Fruit fly (Drosophila melanogaster): ENCODE data around the gene CG12236.
A peak's percentile ranks its signal among the peaks of the same experiment; 100 is the strongest.

Gene CG12236

DNA sequence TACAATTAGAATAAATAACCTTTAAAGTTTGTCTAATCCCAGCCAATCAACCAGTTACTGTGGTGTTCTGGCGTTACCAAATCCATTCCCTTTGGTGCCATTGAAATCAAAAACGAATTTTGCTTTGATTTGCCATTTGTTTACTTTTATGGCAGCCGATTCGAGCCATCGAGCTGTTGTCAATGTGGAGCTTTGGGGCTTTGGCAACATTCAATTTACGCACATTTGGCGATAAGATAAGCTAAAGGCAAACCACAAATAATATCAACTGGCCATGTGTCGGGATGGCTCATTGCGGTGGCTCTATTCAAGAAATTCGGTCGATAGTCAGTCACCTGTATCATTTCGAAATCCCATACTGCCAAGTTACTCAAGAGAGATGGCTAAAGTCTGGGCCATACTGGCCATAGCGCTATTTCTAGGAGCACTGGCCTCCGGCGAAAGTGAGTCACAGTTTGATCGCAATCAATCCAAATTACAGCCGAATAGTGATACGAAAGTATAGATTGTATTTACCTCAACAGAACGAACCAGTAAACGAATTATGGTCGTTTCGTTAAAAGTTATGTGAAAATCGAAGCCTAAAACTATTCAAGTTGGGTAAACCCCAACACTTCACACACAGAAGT is 40.0 kb downstream of the CG12236 start, which contains the start of gene CG6041 (continued):
- no peak for TF ChIP-seq Adf1 (GFP tag; IDR thresholded peaks at IDR 0.05)
- TF ChIP-seq CG7556 (GFP tag; optimal IDR thresholded peaks at IDR 0.05): no peak

DNA sequence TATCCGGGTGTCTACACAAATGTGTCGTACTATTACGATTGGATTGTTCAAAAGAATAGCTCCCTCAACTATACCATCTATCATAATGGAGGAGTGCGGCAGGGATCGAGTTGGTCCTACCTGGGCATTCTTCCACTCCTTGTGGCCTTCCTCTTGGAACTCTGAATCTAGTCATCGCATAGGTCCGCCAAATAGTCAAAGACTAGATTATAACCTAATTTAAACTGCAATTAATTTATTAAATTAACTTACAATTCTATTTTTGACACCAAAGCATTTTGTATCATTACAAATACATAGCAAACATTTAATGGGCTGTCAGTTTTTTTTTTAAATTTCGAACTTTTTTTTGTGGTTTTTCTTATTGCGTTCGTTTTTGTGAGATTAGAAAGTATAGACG is 42.0 kb downstream of the CG12236 start, which contains the start of gene CG32755:
CG32755 (plus strand) TSS at position 301 of the 400 bp plus-strand sequence.
- TF ChIP-seq hb (GFP tag; IDR thresholded peaks at IDR 0.05; ENCODE audit: partially characterized antibody) (no peak), zen2 (GFP tag; IDR thresholded peaks at IDR 0.05; ENCODE audit: partially characterized antibody) (no peak), phol (tag; optimal IDR thresholded peaks at IDR 0.05) (no peak), ATbp (GFP tag; optimal IDR thresholded peaks at IDR 0.05) (no peak), sob (GFP tag; IDR thresholded peaks at IDR 0.05) (no peak), Camta (GFP tag; optimal IDR thresholded peaks at IDR 0.05) (no peak), CG10959 (GFP tag; IDR thresholded peaks at IDR 0.05) (no peak), CG6272 (GFP tag; IDR thresholded peaks at IDR 0.05) (no peak), CG9215 (GFP tag; IDR thresholded peaks at IDR 0.05) (no peak), CG31365 (tag; optimal IDR thresholded peaks at IDR 0.05) (no peak), dysf (GFP tag; IDR thresholded peaks at IDR 0.05) (no peak), Mad (GFP tag; optimal IDR thresholded peaks at IDR 0.05) (no peak), org-1 (GFP tag; optimal IDR thresholded peaks at IDR 0.05) (no peak), rib (GFP tag; IDR thresholded peaks at IDR 0.05) (no peak), HLH3B (GFP tag; IDR thresholded peaks at IDR 0.05) (no peak)

DNA sequence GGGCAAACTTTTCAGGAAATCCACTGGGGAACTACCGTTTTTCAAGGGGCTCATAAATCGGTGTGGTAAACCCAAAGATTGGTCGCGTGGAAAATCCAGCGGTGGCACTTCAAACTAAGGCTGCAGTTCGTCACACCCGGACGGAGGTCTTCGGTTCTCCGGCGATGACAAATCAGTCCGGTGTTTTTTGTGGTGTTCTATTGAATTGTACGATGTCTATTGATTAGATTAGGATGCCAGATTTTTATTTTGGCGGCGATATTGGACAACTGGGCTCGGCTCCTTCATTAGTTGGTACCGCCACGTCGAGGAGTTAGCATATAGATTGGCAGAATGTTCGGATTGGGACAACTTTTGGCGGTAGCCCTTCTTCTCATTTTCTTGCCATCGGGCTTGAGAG is 44.3 kb downstream of the CG12236 start, which contains the start of gene CG6048:
CG6048 (plus strand) TSS at position 301 of the 400 bp plus-strand sequence.
- no peak for TF ChIP-seq CG9817 (tag; optimal IDR thresholded peaks at IDR 0.05)
- peak; percentile 21 for TF ChIP-seq exex (tag; optimal IDR thresholded peaks at IDR 0.05)

DNA sequence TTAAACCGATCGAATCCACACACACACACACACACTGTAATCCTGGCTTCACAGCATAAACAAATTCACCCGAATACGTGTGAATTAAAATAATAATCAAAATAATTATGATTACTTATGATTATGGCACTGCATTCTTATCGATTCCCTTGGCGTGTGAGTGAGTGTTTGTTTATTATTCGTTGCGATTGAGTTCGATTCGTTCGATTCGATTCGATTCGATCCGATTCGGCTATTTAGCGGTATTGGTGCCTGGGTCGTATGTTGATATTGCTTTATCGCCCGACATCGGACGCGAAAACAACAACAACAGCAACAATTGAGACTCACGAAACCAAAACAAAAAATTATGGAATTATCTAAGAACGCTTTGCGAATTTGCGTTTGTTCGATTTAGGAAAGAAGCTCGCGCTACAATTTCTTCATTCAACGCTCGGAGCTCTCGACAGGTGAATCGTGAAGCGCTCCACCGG is 47.3 kb downstream of the CG12236 start, which contains the start of gene CG6067:
CG6067 (plus strand) TSS at position 423 of the 473 bp plus-strand sequence.
- no peak for TF ChIP-seq CG11085 (GFP tag; IDR thresholded peaks at IDR 0.05)
- no peak for TF ChIP-seq Mrtf (GFP tag; IDR thresholded peaks at IDR 0.05)
- 0 out of 4 replicates have a peak, but pooled peaks have one; percentile 60 for TF ChIP-seq chinmo (GFP tag; IDR thresholded peaks at IDR 0.05; ENCODE audit: partially characterized antibody)
- peak in 1 of 2 experiments; percentile 15 for TF ChIP-seq Pdp1 (GFP tag; optimal IDR thresholded peaks at IDR 0.05)
- no peak for TF ChIP-seq BEAF-32 (GFP tag; optimal IDR thresholded peaks at IDR 0.05)
- peak; percentile 34 for TF ChIP-seq CG34376 (GFP tag; optimal IDR thresholded peaks at IDR 0.05)
- TF ChIP-seq exex (tag; optimal IDR thresholded peaks at IDR 0.05): peak; percentile 85
- no peak for TF ChIP-seq CG8478 (optimal IDR thresholded peaks at IDR 0.05)
- no peak for TF ChIP-seq CG4707 (GFP tag; optimal IDR thresholded peaks at IDR 0.05)
- peak; percentile 1 for TF ChIP-seq sug (tag; optimal IDR thresholded peaks at IDR 0.05)
- peak; percentile 67 for TF ChIP-seq Deaf1 (tag; optimal IDR thresholded peaks at IDR 0.05)
- TF ChIP-seq CG6254 (GFP tag; optimal IDR thresholded peaks at IDR 0.05): no peak
- TF ChIP-seq grn (GFP tag; optimal IDR thresholded peaks at IDR 0.05): peak; percentile 14

DNA sequence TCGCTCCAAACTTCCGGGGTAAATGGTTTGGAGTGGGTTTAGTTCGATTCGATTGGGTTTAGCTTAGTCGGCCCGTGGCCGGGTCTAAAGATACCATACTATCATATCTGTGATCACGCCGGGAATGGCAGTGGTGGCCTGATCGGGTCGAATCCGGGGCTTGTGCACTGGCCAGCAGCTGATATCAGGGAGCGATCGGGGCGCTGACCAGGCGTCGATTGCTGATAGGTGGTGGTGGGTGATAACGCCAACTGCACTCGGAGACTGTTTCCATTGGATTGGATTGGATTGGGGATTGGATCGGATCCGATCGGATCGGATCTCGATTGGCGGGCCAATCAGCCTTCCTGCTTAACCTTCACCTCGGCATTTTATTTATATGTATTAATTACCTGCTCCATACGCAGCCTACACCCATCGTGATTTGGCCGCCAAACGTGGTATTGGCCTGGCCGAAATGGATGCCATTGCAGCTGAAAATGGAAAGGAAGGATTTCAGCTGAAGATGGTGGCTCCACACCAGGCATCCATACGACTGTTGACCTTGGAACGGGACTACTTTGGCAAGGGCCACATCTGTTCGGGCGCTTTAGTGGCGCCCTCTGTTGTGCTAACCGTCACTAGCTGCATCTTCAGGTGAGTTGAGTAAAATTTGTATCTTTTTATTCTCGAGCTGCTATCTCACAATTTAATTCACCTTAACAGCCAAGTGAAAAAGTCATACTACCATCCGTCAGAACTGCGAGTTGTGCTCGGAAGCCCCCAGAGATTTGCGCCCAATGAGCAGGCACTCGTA is 48.9 kb downstream of the CG12236 start:
- TF ChIP-seq Hr78 (GFP tag; optimal IDR thresholded peaks at IDR 0.05) (peak in 1 of 2 experiments; percentile 30), CTCF (GFP tag; optimal IDR thresholded peaks at IDR 0.05) (peak; percentile 78), da (GFP tag; optimal IDR thresholded peaks at IDR 0.05) (no peak), GATAe (GFP tag; conservative IDR thresholded peaks at IDR 0.05) (no peak), exex (tag; optimal IDR thresholded peaks at IDR 0.05) (peak; percentile 41), grn (GFP tag; optimal IDR thresholded peaks at IDR 0.05) (peak; percentile 83)

All from whole organism, embryonic.